Fruit fly (Drosophila melanogaster) whole organism, embryonic: Measurements from ENCODE around the gene btz.

Source experiments
- Adf1 ChIP-seq: fragments of 200-800 bp; sonication (Bioruptor generic); IDR thresholded peaks from 2 replicates; pipeline ENCODE4 v1.3.6; 2022; ENCODE audit warnings: missing biosample characterization, missing genetic modification characterization
- Atf6 ChIP-seq: fragments of 200-800 bp; sonication (Bioruptor generic); IDR thresholded peaks from 2 replicates; pipeline ENCODE4 v1.3.6; 2022; ENCODE audit warnings: missing biosample characterization, missing genetic modification characterization
- CG1024 ChIP-seq: fragments of 200-800 bp; sonication (Bioruptor generic); IDR thresholded peaks from 2 replicates; pipeline ENCODE4 v1.3.6; 2022; ENCODE audit warnings: missing biosample characterization, missing genetic modification characterization
- CG10654 ChIP-seq: fragments of 200-800 bp; sonication (Bioruptor generic); optimal IDR thresholded peaks from 2 replicates; lab custom pipeline; 2016; ENCODE audit warnings: missing biosample characterization, missing genetic modification characterization
- CG10959 ChIP-seq: fragments of 200-800 bp; sonication (Bioruptor generic); IDR thresholded peaks from 2 replicates; pipeline ENCODE4 v1.3.6; 2022; ENCODE audit warnings: missing biosample characterization, missing genetic modification characterization
- CG12299 ChIP-seq: fragments of 200-800 bp; sonication (Bioruptor generic); optimal IDR thresholded peaks from 2 replicates; lab custom pipeline; 2018; ENCODE audit warnings: missing biosample characterization, mild to moderate bottlenecking, missing genetic modification characterization
- CG12391 ChIP-seq: fragments of 200-800 bp; sonication (Bioruptor generic); optimal IDR thresholded peaks from 3 replicates; lab custom pipeline; 2018; ENCODE audit warnings: missing biosample characterization, mild to moderate bottlenecking, missing genetic modification characterization, moderate library complexity
- CG12769 ChIP-seq: fragments of 200-800 bp; sonication (Bioruptor generic); optimal IDR thresholded peaks from 2 replicates; lab custom pipeline; 2019; ENCODE audit warnings: missing biosample characterization, mild to moderate bottlenecking, missing genetic modification characterization, moderate library complexity
- CG16863 ChIP-seq: fragments of 200-800 bp; sonication (Bioruptor generic); optimal IDR thresholded peaks from 3 replicates; lab custom pipeline; 2016; ENCODE audit warnings: missing biosample characterization, missing genetic modification characterization
- CG31388 ChIP-seq: fragments of 200-800 bp; sonication (Bioruptor generic); optimal IDR thresholded peaks from 2 replicates; lab custom pipeline; 2016; ENCODE audit warnings: missing biosample characterization, missing genetic modification characterization
- CG34422 ChIP-seq: fragments of 200-800 bp; sonication (Bioruptor generic); IDR thresholded peaks from 3 replicates; pipeline ENCODE4 v1.3.6; 2022; ENCODE audit warnings: missing biosample characterization, missing genetic modification characterization
- CG4854 ChIP-seq: fragments of 200-800 bp; sonication (Bioruptor generic); optimal IDR thresholded peaks from 2 replicates; lab custom pipeline; 2016; ENCODE audit warnings: missing biosample characterization, missing genetic modification characterization, inconsistent platforms
- CG6813 ChIP-seq: fragments of 200-800 bp; sonication (Bioruptor generic); optimal IDR thresholded peaks from 2 replicates; lab custom pipeline; 2017; ENCODE audit warnings: missing biosample characterization, missing genetic modification characterization, mild to moderate bottlenecking, moderate library complexity, missing genetic modification reagents
- CG7556 ChIP-seq: fragments of 200-800 bp; sonication (Bioruptor generic); optimal IDR thresholded peaks from 2 replicates; lab custom pipeline; 2017; ENCODE audit warnings: missing biosample characterization, mild to moderate bottlenecking, missing genetic modification characterization
- CHES-1-like ChIP-seq: fragments of 200-800 bp; sonication (Bioruptor generic); optimal IDR thresholded peaks from 2 replicates; lab custom pipeline; 2016; ENCODE audit warnings: missing biosample characterization, missing genetic modification characterization
- CoRest ChIP-seq: fragments of 200-800 bp; sonication (Bioruptor generic); optimal IDR thresholded peaks from 3 replicates; lab custom pipeline; 2018; ENCODE audit warnings: missing biosample characterization, mild to moderate bottlenecking, missing genetic modification characterization, moderate library complexity
- Dll ChIP-seq: fragments of 200-800 bp; sonication (Bioruptor generic); IDR thresholded peaks from 4 replicates; pipeline ENCODE4 v1.3.6; 2022; ENCODE audit warnings: missing biosample characterization, missing genetic modification characterization; ENCODE audit not compliant: partially characterized antibody
- Dref ChIP-seq: fragments of 200-800 bp; sonication (Bioruptor generic); IDR thresholded peaks from 2 replicates; pipeline ENCODE4 v1.3.6; 2022; ENCODE audit warnings: missing biosample characterization, missing genetic modification characterization
- E2f2 ChIP-seq: fragments of 200-800 bp; sonication (Bioruptor generic); IDR thresholded peaks from 2 replicates; pipeline ENCODE4 v1.3.6; 2022; ENCODE audit warnings: missing biosample characterization, missing genetic modification characterization
- ERR ChIP-seq: fragments of 200-800 bp; sonication (Bioruptor generic); optimal IDR thresholded peaks from 2 replicates; lab custom pipeline; 2016; ENCODE audit warnings: missing biosample characterization, missing genetic modification characterization
- Elba2 ChIP-seq: fragments of 200-800 bp; sonication (Bioruptor generic); optimal IDR thresholded peaks from 3 replicates; lab custom pipeline; 2016; ENCODE audit warnings: missing biosample characterization, missing genetic modification characterization
- Hr78 ChIP-seq, 2 experiments: fragments of 200-800 bp in 1 of 2; fragments of >200 bp in 1 of 2; sonication (Bioruptor generic) in 1 of 2; optimal IDR thresholded peaks; 2 replicates each; lab custom pipeline; 2017 to 2019; ENCODE audit warnings: missing biosample characterization in 2 of 2, missing genetic modification characterization in 2 of 2, mild to moderate bottlenecking in 1 of 2, moderate library complexity in 1 of 2
- MESR4 ChIP-seq: fragments of 200-800 bp; sonication (Bioruptor generic); optimal IDR thresholded peaks from 2 replicates; lab custom pipeline; 2018; ENCODE audit warnings: missing biosample characterization, mild to moderate bottlenecking, missing genetic modification characterization, moderate library complexity
- Med ChIP-seq: fragments of 200-800 bp; sonication (Bioruptor generic); peaks from one replicate; lab custom pipeline; 2016; ENCODE audit warnings: missing biosample characterization, missing genetic modification characterization, mild to moderate bottlenecking, inconsistent platforms, moderate library complexity
- Nf-YA ChIP-seq: fragments of 200-800 bp; sonication (Bioruptor generic); IDR thresholded peaks from 2 replicates; pipeline ENCODE4 v1.3.6; 2022; ENCODE audit warnings: missing biosample characterization, missing genetic modification characterization
- Side ChIP-seq: fragments of 200-800 bp; sonication (Bioruptor generic); optimal IDR thresholded peaks from 2 replicates; lab custom pipeline; 2016; ENCODE audit warnings: missing biosample characterization, missing genetic modification characterization
- YL-1 ChIP-seq: fragments of 200-800 bp; sonication (Bioruptor generic); optimal IDR thresholded peaks from 3 replicates; lab custom pipeline; 2017; ENCODE audit warnings: missing biosample characterization, mild to moderate bottlenecking, missing genetic modification characterization
- amos ChIP-seq: fragments of 200-800 bp; sonication (Bioruptor generic); IDR thresholded peaks from 2 replicates; pipeline ENCODE4 v1.3.6; 2022; ENCODE audit warnings: missing biosample characterization, missing genetic modification characterization; ENCODE audit not compliant: partially characterized antibody
- cg ChIP-seq: fragments of 200-800 bp; sonication (Bioruptor generic); optimal IDR thresholded peaks from 3 replicates; lab custom pipeline; 2019; ENCODE audit warnings: missing biosample characterization, mild to moderate bottlenecking, missing genetic modification characterization, moderate library complexity
- ci ChIP-seq: fragments of 200-800 bp; sonication (Bioruptor generic); IDR thresholded peaks from 3 replicates; pipeline ENCODE4 v1.3.6; 2022; ENCODE audit warnings: missing biosample characterization, missing genetic modification characterization
- crol ChIP-seq: fragments of 200-800 bp; sonication (Bioruptor generic); IDR thresholded peaks from 2 replicates; pipeline ENCODE4 v1.3.6; 2022; ENCODE audit warnings: missing biosample characterization, missing genetic modification characterization
- dan ChIP-seq: fragments of 200-800 bp; sonication (Bioruptor generic); IDR thresholded peaks from 2 replicates; pipeline ENCODE4 v1.3.6; 2022; ENCODE audit warnings: missing biosample characterization, missing genetic modification characterization
- fru ChIP-seq: fragments of >200 bp; optimal IDR thresholded peaks from 2 replicates; lab custom pipeline; 2017
- grn ChIP-seq: fragments of 200-800 bp; sonication (Bioruptor generic); optimal IDR thresholded peaks from 3 replicates; lab custom pipeline; 2017; ENCODE audit warnings: missing biosample characterization, missing genetic modification characterization
- gro ChIP-seq: fragments of 200-800 bp; sonication (Bioruptor generic); optimal IDR thresholded peaks from 2 replicates; lab custom pipeline; 2016; ENCODE audit warnings: missing biosample characterization, missing genetic modification characterization
- ham ChIP-seq: fragments of 200-800 bp; sonication (Bioruptor generic); IDR thresholded peaks from 2 replicates; pipeline ENCODE4 v1.3.6; 2022; ENCODE audit warnings: missing biosample characterization, missing genetic modification characterization
- ind ChIP-seq: fragments of 200-800 bp; sonication (Bioruptor generic); optimal IDR thresholded peaks from 3 replicates; lab custom pipeline; 2016; ENCODE audit warnings: missing biosample characterization, missing genetic modification characterization
- kay ChIP-seq: fragments of 200-800 bp; sonication (Bioruptor generic); optimal IDR thresholded peaks from 2 replicates; lab custom pipeline; 2016; ENCODE audit warnings: missing biosample characterization, missing genetic modification characterization
- kni ChIP-seq: fragments of 200-800 bp; sonication (Bioruptor generic); optimal IDR thresholded peaks from 3 replicates; lab custom pipeline; 2017; ENCODE audit warnings: mild to moderate bottlenecking, missing biosample characterization, missing genetic modification reagents, missing genetic modification characterization
- knrl ChIP-seq: fragments of 200-800 bp; sonication (Bioruptor generic); IDR thresholded peaks from 3 replicates; pipeline ENCODE4 v1.3.6; 2022; ENCODE audit warnings: missing biosample characterization, missing genetic modification characterization; ENCODE audit not compliant: partially characterized antibody
- lab ChIP-seq: fragments of 200-800 bp; sonication (Bioruptor generic); optimal IDR thresholded peaks from 3 replicates; lab custom pipeline; 2017; ENCODE audit warnings: missing biosample characterization, missing genetic modification characterization, mild to moderate bottlenecking, moderate library complexity, missing genetic modification reagents
- lilli ChIP-seq: fragments of 200-800 bp; sonication (Bioruptor generic); optimal IDR thresholded peaks from 3 replicates; lab custom pipeline; 2016; ENCODE audit warnings: missing biosample characterization, missing genetic modification characterization
- mirr ChIP-seq: fragments of 200-800 bp; sonication (Bioruptor generic); optimal IDR thresholded peaks from 3 replicates; lab custom pipeline; 2018; ENCODE audit warnings: missing biosample characterization, mild to moderate bottlenecking, missing genetic modification characterization
- sens ChIP-seq: fragments of 200-800 bp; sonication (Bioruptor generic); peaks from one replicate; lab custom pipeline; 2016; ENCODE audit warnings: missing biosample characterization, missing genetic modification characterization
- sna ChIP-seq: fragments of 200-800 bp; sonication (Bioruptor generic); IDR thresholded peaks from 2 replicates; pipeline ENCODE4 v1.3.6; 2022; ENCODE audit warnings: missing biosample characterization, missing genetic modification characterization; ENCODE audit not compliant: partially characterized antibody
- sob ChIP-seq: fragments of 200-800 bp; sonication (Bioruptor generic); IDR thresholded peaks from 2 replicates; pipeline ENCODE4 v1.3.6; 2022; ENCODE audit warnings: missing biosample characterization, missing genetic modification characterization
- stc ChIP-seq: fragments of 200-800 bp; sonication (Bioruptor generic); IDR thresholded peaks from 2 replicates; pipeline ENCODE4 v1.3.6; 2022; ENCODE audit warnings: missing biosample characterization, missing genetic modification characterization
- toy ChIP-seq: fragments of 200-800 bp; sonication (Bioruptor generic); IDR thresholded peaks from 2 replicates; pipeline ENCODE4 v1.3.6; 2022; ENCODE audit warnings: missing biosample characterization, missing genetic modification characterization
- ttk ChIP-seq: fragments of 200-800 bp; sonication (Bioruptor generic); IDR thresholded peaks from 2 replicates; pipeline ENCODE4 v2.1.2; 2022; ENCODE audit warnings: missing biosample characterization, missing genetic modification characterization
- usp ChIP-seq: fragments of >200 bp; optimal IDR thresholded peaks from 2 replicates; lab custom pipeline; 2017; ENCODE audit warnings: missing biosample characterization, missing genetic modification characterization
- wdn ChIP-seq: fragments of 200-800 bp; sonication (Bioruptor generic); IDR thresholded peaks from 2 replicates; pipeline ENCODE4 v1.3.6; 2022; ENCODE audit warnings: missing biosample characterization, missing genetic modification characterization

btz gene

DNA sequence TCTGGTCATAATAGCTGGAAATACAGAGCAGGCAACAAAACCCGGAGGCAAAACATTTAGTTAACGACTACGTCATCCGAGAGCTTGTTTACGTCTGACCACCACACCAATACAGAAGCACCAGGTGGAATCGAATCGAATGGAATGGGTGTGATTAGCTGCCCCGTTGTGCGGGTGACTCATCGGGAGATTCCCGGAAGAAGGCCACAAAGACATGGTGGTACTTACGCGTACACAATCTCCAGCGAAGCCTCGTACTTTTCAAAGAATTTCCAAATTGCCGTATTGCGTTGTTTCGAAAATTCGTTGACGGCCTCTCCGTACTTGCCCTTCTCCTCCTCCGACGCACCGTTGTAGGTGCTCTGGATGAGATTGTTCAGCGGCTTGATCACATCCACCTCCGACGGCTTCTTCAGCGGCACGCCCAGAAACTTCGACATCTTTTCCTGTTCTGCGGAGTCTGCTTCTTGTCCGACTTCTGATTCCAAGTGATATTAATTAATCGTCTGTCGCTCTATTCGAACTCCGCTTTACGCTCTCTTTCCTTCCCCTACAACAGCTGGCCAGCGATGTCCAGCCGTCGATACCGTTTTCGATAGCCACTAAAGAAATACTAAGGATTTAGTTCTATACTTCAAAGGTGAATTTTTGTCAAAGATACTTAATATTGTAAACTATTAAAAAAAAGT, 477 bp upstream of the btz start, which contains the start of gene ALiX:
TSS of gene ALiX (minus strand) at position 571 of the 689 bp plus-strand sequence.
- TF ChIP-seq CG10654 (no peak), lab (GFP tag; lab: Kevin White, UChicago) (no peak), stc (GFP tag; lab: Robert Waterston, UW) (0 out of 2 replicates have a peak, but pooled peaks have one; percentile 20), fru (no peak), ci (GFP tag; lab: Robert Waterston, UW) (0 out of 3 replicates have a peak, but pooled peaks have one; percentile 51), crol (GFP tag; lab: Robert Waterston, UW) (peak; percentile 78), dan (GFP tag; lab: Robert Waterston, UW) (no peak), ham (GFP tag; lab: Robert Waterston, UW) (no peak), CG6813 (no peak), kni (GFP tag; lab: Kevin White, UChicago) (no peak), CHES-1-like (GFP tag; lab: Kevin White, UChicago) (no peak), Atf6 (GFP tag; lab: Robert Waterston, UW) (0 out of 2 replicates have a peak, but pooled peaks have one; percentile 15), ERR (GFP tag; lab: Kevin White, UChicago) (no peak), knrl (GFP tag; lab: Robert Waterston, UW) (no peak), ind (no peak), ttk (no peak), CG34422 (GFP tag; lab: Robert Waterston, UW) (0 out of 3 replicates have a peak, but pooled peaks have one; percentile 28), Side (GFP tag; lab: Kevin White, UChicago) (no peak), usp (GFP tag; lab: Kevin White, UChicago) (no peak), Dref (no peak; the same call in 1 of the 2 replicates), sob (GFP tag; lab: Robert Waterston, UW) (no peak), CG12299 (tag; lab: Kevin White, UChicago) (peak; percentile 8), Dll (GFP tag; lab: Robert Waterston, UW) (no peak), cg (peak; percentile 47), MESR4 (peak; percentile 23), CG12391 (tag; lab: Kevin White, UChicago) (peak; percentile 26), lilli (GFP tag; lab: Kevin White, UChicago) (peak; percentile 2), toy (no peak), grn (GFP tag; lab: Kevin White, UChicago) (no peak), mirr (no peak), Hr78 (GFP tag; optimal IDR thresholded peaks at IDR 0.05; lab: Kevin White, UChicago) (no peak), CoRest (tag; lab: Kevin White, UChicago) (peak; percentile 1), YL-1 (no peak), wdn (no peak), CG12769 (tag; lab: Kevin White, UChicago) (no peak), Adf1 (no peak), amos (GFP tag; lab: Robert Waterston, UW) (no peak), sna (GFP tag; lab: Robert Waterston, UW) (0 out of 2 replicates have a peak, but pooled peaks have one; percentile 27), CG16863 (no peak), E2f2 (GFP tag; lab: Robert Waterston, UW) (no peak), CG31388 (GFP tag; lab: Kevin White, UChicago) (no peak), gro (no peak), CG1024 (no peak), sens (GFP tag; lab: Kevin White, UChicago) (no peak), Nf-YA (GFP tag; lab: Robert Waterston, UW) (no peak), CG4854 (GFP tag; lab: Kevin White, UChicago) (no peak), CG7556 (no peak), kay (GFP tag; lab: Kevin White, UChicago) (peak; percentile 67), Med (GFP tag; lab: Kevin White, UChicago) (peak; percentile 53), CG10959 (GFP tag; lab: Robert Waterston, UW) (no peak), Elba2 (no peak)
